Worm (Caenorhabditis elegans) whole organism, mixed stage, embryonic: ENCODE measurements around the gene C06C3.10.

Experiments
- nhr-28 ChIP-seq: fragments of 150-350 bp; optimal IDR thresholded peaks from 2 replicates; lab custom pipeline; 2014; ENCODE audit warnings: missing biosample characterization, missing genetic modification characterization
- pha-4 ChIP-seq: fragments of 150-350 bp; optimal IDR thresholded peaks from 2 replicates; lab custom pipeline; 2018; ENCODE audit warnings: missing biosample characterization, missing genetic modification reagents, missing genetic modification characterization
- unc-62 ChIP-seq: fragments of 150-350 bp; optimal IDR thresholded peaks from 2 replicates; lab custom pipeline; 2014; ENCODE audit warnings: missing biosample characterization, missing genetic modification reagents, missing genetic modification characterization

DNA sequence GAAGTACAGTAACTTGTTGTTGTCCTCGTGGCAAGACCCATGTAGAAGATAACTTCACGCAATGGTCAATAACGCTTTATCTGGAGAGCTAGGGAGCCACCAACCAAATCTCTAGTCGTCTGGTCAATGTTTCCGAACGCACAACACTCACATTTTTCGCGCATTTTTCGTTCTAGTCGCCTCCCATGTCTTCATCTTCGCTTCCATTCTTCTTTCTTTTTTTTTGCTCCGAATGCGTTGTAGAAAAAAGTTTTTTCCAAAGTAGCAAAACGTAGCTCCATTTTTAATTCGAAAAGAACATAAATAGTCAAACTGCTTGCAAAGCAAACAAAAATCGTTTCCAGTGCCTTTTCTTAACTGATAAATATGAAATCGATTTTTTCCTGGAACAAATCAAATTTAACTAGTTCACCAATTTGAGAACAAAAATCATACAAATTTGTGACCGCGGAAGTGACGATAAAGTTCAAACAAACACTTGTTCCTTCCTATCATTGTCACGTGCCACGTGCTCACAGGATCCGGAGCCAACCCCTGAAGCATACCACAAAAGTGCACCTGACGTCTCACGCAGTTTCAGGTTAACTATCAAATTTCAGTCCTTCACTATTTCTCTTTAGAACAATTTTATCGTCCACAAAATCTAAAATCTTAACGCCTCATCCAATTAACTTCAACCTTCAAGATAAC is 41.9 kb upstream of the C06C3.10 start:
- TF ChIP-seq unc-62 (GFP tag; lab: Kevin White, UChicago), result no peak
- no peak for TF ChIP-seq pha-4 (tag; lab: Kevin White, UChicago)
- no peak for TF ChIP-seq nhr-28 (tag; lab: Kevin White, UChicago)
